Worm (Caenorhabditis elegans): Measurements from ENCODE around the gene npp-27.
A peak's percentile ranks its signal among the peaks of the same experiment; 100 is the strongest.

npp-27 gene

DNA sequence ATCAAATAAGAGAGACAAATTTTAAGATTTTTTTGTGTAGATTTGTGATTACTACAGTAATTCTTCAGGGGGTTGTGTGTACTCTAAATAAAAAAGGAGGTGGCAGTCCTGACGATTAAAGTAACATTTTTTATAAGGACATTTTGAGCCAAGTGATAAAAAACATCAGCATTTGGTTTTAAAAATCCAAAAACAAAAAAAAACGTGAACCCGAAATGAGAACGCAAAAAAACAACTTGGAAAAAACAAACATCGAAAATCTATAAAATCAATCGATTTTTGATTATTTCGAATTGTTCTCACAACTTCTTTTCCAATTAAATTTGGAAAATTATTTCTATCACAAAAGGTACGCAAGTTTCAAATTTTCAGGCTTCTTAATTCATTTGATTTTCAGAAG lies 39.6 kb downstream of the npp-27 start, which contains the start of gene T06C10.3:
T06C10.3 (plus strand) TSS at position 301 of the 400 bp plus-strand sequence.
- TF ChIP-seq nhr-237 (tag; optimal IDR thresholded peaks at IDR 0.05) (no peak), efl-1 (optimal IDR thresholded peaks at IDR 0.05) (no peak), efl-1 (GFP tag; optimal IDR thresholded peaks at IDR 0.05 in 1 of 2) (peak in 1 of 2 experiments; percentile 71), nhr-85 (tag) (peak; percentile 42)

- TF ChIP-seq efl-3 (GFP tag; optimal IDR thresholded peaks at IDR 0.05) (no peak), C34B4.2 (tag; optimal IDR thresholded peaks at IDR 0.05) (no peak), blmp-1 (tag; optimal IDR thresholded peaks at IDR 0.05) (no peak), tbx-2 (tag; optimal IDR thresholded peaks at IDR 0.05) (no peak), vab-15 (tag; optimal IDR thresholded peaks at IDR 0.05) (no peak), fkh-8 (tag; optimal IDR thresholded peaks at IDR 0.05) (no peak), lin-13 (GFP tag; optimal IDR thresholded peaks at IDR 0.05) (no peak), C16A3.4 (tag; optimal IDR thresholded peaks at IDR 0.05) (no peak), swsn-7 (tag; optimal IDR thresholded peaks at IDR 0.05) (no peak)
Measured at ce11 chrIV:7868607-7869006, 41.4 kb downstream of the npp-27 start, which contains the start of gene flp-10. TSS of gene flp-10 (plus strand) at chrIV:7868907.
